Worm (Caenorhabditis elegans) whole organism, L2 larva: ENCODE measurements around the gene Y48A6B.14.
"Not testable (repeated sequence)": the region's sequence is repeated elsewhere in the genome, so short reads cannot be mapped to it uniquely, and the experiment has no call there.

Source experiments
- F13H6.1 ChIP-seq: sonication (generic microtip); optimal IDR thresholded peaks from 2 replicates; lab custom pipeline; 2016; ENCODE audit warnings: missing genetic modification characterization, missing compliant biosample characterization
- R02D3.7 ChIP-seq: fragments of 150-350 bp; optimal IDR thresholded peaks from 2 replicates; lab custom pipeline; 2014; ENCODE audit warnings: missing biosample characterization, missing genetic modification characterization
- Y55F3AM.14 ChIP-seq: fragments of 200-800 bp; sonication (Bioruptor generic); optimal IDR thresholded peaks from 2 replicates; lab custom pipeline; 2018; ENCODE audit warnings: mild to moderate bottlenecking, missing genetic modification characterization, missing compliant biosample characterization
- ZK546.5 ChIP-seq: sonication (generic microtip); optimal IDR thresholded peaks from 2 replicates; lab custom pipeline; 2017; ENCODE audit warnings: missing biosample characterization, missing genetic modification characterization
- alr-1 ChIP-seq: fragments of 150-350 bp; optimal IDR thresholded peaks from 2 replicates; lab custom pipeline; 2014; ENCODE audit warnings: missing biosample characterization, missing genetic modification characterization
- ama-1 ChIP-seq: fragments of 150-350 bp; optimal IDR thresholded peaks from 2 replicates; lab custom pipeline; 2018; ENCODE audit warnings: inconsistent platforms
- ceh-16 ChIP-seq: fragments of 150-350 bp; optimal IDR thresholded peaks from 2 replicates; lab custom pipeline; 2014; ENCODE audit warnings: missing biosample characterization, missing genetic modification characterization
- ceh-82 ChIP-seq: fragments of 150-350 bp; optimal IDR thresholded peaks from 2 replicates; lab custom pipeline; 2014; ENCODE audit warnings: missing biosample characterization, missing genetic modification characterization
- crh-2 ChIP-seq: sonication (generic microtip); optimal IDR thresholded peaks from 2 replicates; lab custom pipeline; 2017; ENCODE audit warnings: missing biosample characterization, missing genetic modification characterization
- dmd-4 ChIP-seq: sonication (generic microtip); optimal IDR thresholded peaks from 2 replicates; lab custom pipeline; 2017; ENCODE audit warnings: missing biosample characterization, missing genetic modification characterization
- egl-27 ChIP-seq: sonication (generic microtip); optimal IDR thresholded peaks from 3 replicates; lab custom pipeline; 2017; ENCODE audit warnings: missing biosample characterization, missing genetic modification reagents, missing genetic modification characterization
- elt-3 ChIP-seq: sonication (generic microtip); optimal IDR thresholded peaks from 2 replicates; lab custom pipeline; 2017; ENCODE audit warnings: missing biosample characterization, missing genetic modification characterization
- fos-1 ChIP-seq: fragments of 150-350 bp; optimal IDR thresholded peaks from 2 replicates; lab custom pipeline; 2014; ENCODE audit warnings: missing biosample characterization, missing genetic modification characterization
- gmeb-1 ChIP-seq: fragments of 150-350 bp; optimal IDR thresholded peaks from 2 replicates; lab custom pipeline; 2014; ENCODE audit warnings: missing biosample characterization, missing genetic modification characterization
- lin-11 ChIP-seq: fragments of 150-350 bp; sonication (generic microtip); optimal IDR thresholded peaks from 2 replicates; lab custom pipeline; 2014; ENCODE audit warnings: missing biosample characterization, missing genetic modification characterization, inconsistent platforms, mixed read lengths
- lin-39 ChIP-seq: fragments of 150-350 bp; optimal IDR thresholded peaks from 2 replicates; lab custom pipeline; 2014; ENCODE audit warnings: missing biosample characterization, missing genetic modification reagents, missing genetic modification characterization
- lsy-2 ChIP-seq, 2 experiments: fragments of 150-350 bp in 1 of 2; sonication (generic microtip) in 1 of 2; optimal IDR thresholded peaks; 2 replicates each; lab custom pipeline; 2014 to 2017; ENCODE audit warnings: missing biosample characterization in 2 of 2, missing genetic modification characterization in 2 of 2
- mbf-1 ChIP-seq: sonication (generic microtip); optimal IDR thresholded peaks from 2 replicates; lab custom pipeline; 2017; ENCODE audit warnings: missing biosample characterization, missing genetic modification characterization
- mdl-1 ChIP-seq, 2 experiments: fragments of 150-350 bp in 1 of 2; sonication (generic microtip) in 1 of 2; optimal IDR thresholded peaks; 2 replicates each; lab custom pipeline; 2017; ENCODE audit warnings: missing biosample characterization in 2 of 2, missing genetic modification characterization in 2 of 2
- nhr-10 ChIP-seq: sonication (generic microtip); optimal IDR thresholded peaks from 2 replicates; lab custom pipeline; 2017; ENCODE audit warnings: missing biosample characterization, missing genetic modification characterization
- nhr-12 ChIP-seq: fragments of 150-350 bp; optimal IDR thresholded peaks from 2 replicates; lab custom pipeline; 2014; ENCODE audit warnings: missing biosample characterization, missing genetic modification characterization
- nhr-21 ChIP-seq: fragments of 150-350 bp; optimal IDR thresholded peaks from 2 replicates; lab custom pipeline; 2014; ENCODE audit warnings: missing biosample characterization, missing genetic modification characterization
- nhr-23 ChIP-seq: fragments of 150-350 bp; optimal IDR thresholded peaks from 2 replicates; lab custom pipeline; 2014; ENCODE audit warnings: missing biosample characterization, missing genetic modification reagents, missing genetic modification characterization
- nhr-25 ChIP-seq: fragments of 150-350 bp; sonication (generic microtip); optimal IDR thresholded peaks from 3 replicates; lab custom pipeline; 2014; ENCODE audit warnings: missing biosample characterization, missing genetic modification characterization
- nhr-77 ChIP-seq: fragments of 150-350 bp; optimal IDR thresholded peaks from 2 replicates; lab custom pipeline; 2014; ENCODE audit warnings: missing biosample characterization, missing genetic modification characterization
- peb-1 ChIP-seq: fragments of 150-350 bp; optimal IDR thresholded peaks from 2 replicates; lab custom pipeline; 2014; ENCODE audit warnings: missing biosample characterization, missing genetic modification characterization
- skn-1 ChIP-seq: sonication (generic microtip); optimal IDR thresholded peaks from 2 replicates; lab custom pipeline; 2017; ENCODE audit warnings: missing biosample characterization, missing genetic modification characterization
- sma-3 ChIP-seq: sonication (generic microtip); optimal IDR thresholded peaks from 2 replicates; lab custom pipeline; 2016; ENCODE audit warnings: missing genetic modification reagents, missing genetic modification characterization, missing compliant biosample characterization
- sma-9 ChIP-seq, 2 experiments: fragments of 150-350 bp in 1 of 2; sonication (generic microtip) in 1 of 2; optimal IDR thresholded peaks; 2 replicates each; lab custom pipeline; 2014 to 2016; ENCODE audit warnings: missing genetic modification characterization in 2 of 2, mild to moderate bottlenecking in 1 of 2, missing biosample characterization in 1 of 2, missing compliant biosample characterization in 1 of 2, missing genetic modification reagents in 1 of 2, moderate library complexity in 1 of 2
- snpc-4 ChIP-seq: fragments of 150-350 bp; optimal IDR thresholded peaks from 2 replicates; lab custom pipeline; 2014; ENCODE audit warnings: missing biosample characterization, missing genetic modification characterization
- unc-39 ChIP-seq: fragments of 150-350 bp; optimal IDR thresholded peaks from 2 replicates; lab custom pipeline; 2014; ENCODE audit warnings: missing biosample characterization, missing genetic modification characterization
- unc-55 ChIP-seq: fragments of 150-350 bp; sonication (generic microtip); optimal IDR thresholded peaks from 3 replicates; lab custom pipeline; 2014; ENCODE audit warnings: missing biosample characterization, missing genetic modification reagents, missing genetic modification characterization
- unc-62 ChIP-seq: fragments of 150-350 bp; optimal IDR thresholded peaks from 2 replicates; lab custom pipeline; 2014; ENCODE audit warnings: missing biosample characterization, missing genetic modification reagents, missing genetic modification characterization
- zag-1 ChIP-seq: fragments of 150-350 bp; optimal IDR thresholded peaks from 2 replicates; lab custom pipeline; 2014; ENCODE audit warnings: missing biosample characterization, missing genetic modification characterization
- ztf-1 ChIP-seq: fragments of 200-800 bp; sonication (Bioruptor generic); conservative IDR thresholded peaks from 2 replicates; pipeline ENCODE4 v1.3.6; 2022; ENCODE audit warnings: missing genetic modification characterization, missing compliant biosample characterization
- ztf-11 ChIP-seq: sonication (generic microtip); optimal IDR thresholded peaks from 2 replicates; lab custom pipeline; 2017; ENCODE audit warnings: missing biosample characterization, missing genetic modification characterization
- ztf-4 ChIP-seq: fragments of 150-350 bp; optimal IDR thresholded peaks from 2 replicates; lab custom pipeline; 2014; ENCODE audit warnings: missing biosample characterization, missing genetic modification characterization

Y48A6B.14 gene

ce11 chrIII:11022278-11022677 lies 9.1 kb upstream of the Y48A6B.14 start:
- TF ChIP-seq nhr-12 (tag; lab: Kevin White, UChicago) (no peak), lin-11 (tag; lab: Kevin White, UChicago) (no peak), Y55F3AM.14 (GFP tag; lab: Kevin White, UChicago) (no peak), nhr-77 (no peak), fos-1 (no peak), unc-55 (GFP tag; lab: Kevin White, UChicago) (no peak), ztf-1 (GFP tag; lab: Robert Waterston, UW) (no peak), unc-62 (no peak), nhr-23 (tag; lab: Kevin White, UChicago) (no peak), ama-1 (no peak), lin-39 (tag; lab: Kevin White, UChicago) (no peak), ceh-82 (no peak), unc-39 (no peak), nhr-10 (no peak), skn-1 (tag; lab: Kevin White, UChicago) (no peak), snpc-4 (tag; lab: Kevin White, UChicago) (no peak), ceh-16 (tag; lab: Kevin White, UChicago) (no peak), zag-1 (no peak), lsy-2 (tag; optimal IDR thresholded peaks at IDR 0.05; lab: Kevin White, UChicago) (no peak)

- no peak for TF ChIP-seq ztf-4 (tag; lab: Kevin White, UChicago)
- TF ChIP-seq gmeb-1 (tag; lab: Kevin White, UChicago), result no peak
- TF ChIP-seq ZK546.5 (tag; lab: Kevin White, UChicago), result no peak
- no peak for TF ChIP-seq zag-1
- no peak for TF ChIP-seq nhr-12 (tag; lab: Kevin White, UChicago)
- TF ChIP-seq nhr-23 (tag; lab: Kevin White, UChicago), result no peak
- no peak for TF ChIP-seq sma-3 (GFP tag; lab: Kevin White, UChicago)
- TF ChIP-seq ztf-11 (tag; lab: Kevin White, UChicago), result no peak
- no peak for TF ChIP-seq unc-39
- no peak for TF ChIP-seq unc-55 (GFP tag; lab: Kevin White, UChicago)
- TF ChIP-seq peb-1 (tag; lab: Kevin White, UChicago), result no peak
- TF ChIP-seq nhr-77, result no peak
- TF ChIP-seq nhr-21, result no peak
Measured at ce11 chrIII:11025138-11025537, 6.3 kb upstream of the Y48A6B.14 start.

- TF ChIP-seq egl-27 (tag; lab: Kevin White, UChicago) (peak; percentile 18), Y55F3AM.14 (GFP tag; lab: Kevin White, UChicago) (no peak), nhr-77 (no peak), R02D3.7 (no peak), snpc-4 (tag; lab: Kevin White, UChicago) (no peak), sma-9 (GFP tag; optimal IDR thresholded peaks at IDR 0.05; lab: Kevin White, UChicago) (peak; percentile 78), sma-9 (tag; optimal IDR thresholded peaks at IDR 0.05; lab: Kevin White, UChicago) (no peak), ceh-16 (tag; lab: Kevin White, UChicago) (no peak), F13H6.1 (peak; percentile 48), nhr-25 (tag; lab: Kevin White, UChicago) (no peak), dmd-4 (no peak), alr-1 (tag; lab: Kevin White, UChicago) (no peak), skn-1 (tag; lab: Kevin White, UChicago) (no peak), nhr-23 (tag; lab: Kevin White, UChicago) (no peak), crh-2 (tag; lab: Kevin White, UChicago) (peak; percentile 71), gmeb-1 (tag; lab: Kevin White, UChicago) (peak; percentile 70), elt-3 (tag; lab: Kevin White, UChicago) (no peak), mbf-1 (tag; lab: Kevin White, UChicago) (no peak), fos-1 (peak; percentile 88), mdl-1 (tag; optimal IDR thresholded peaks at IDR 0.05; lab: Kevin White, UChicago) (peak in 1 of 2 experiments; percentile 70), sma-3 (GFP tag; lab: Kevin White, UChicago) (peak; percentile 31), lin-39 (tag; lab: Kevin White, UChicago) (no peak)
Measured at ce11 chrIII:11026516-11027048, 4.8 kb upstream of the Y48A6B.14 start, which contains the start of gene Y48A6B.7. Gene Y48A6B.7, minus strand, starts transcription at chrIII:11026566.

ce11 chrIII:11029337-11029736 lies 2.1 kb upstream of the Y48A6B.14 start, which contains the start of gene Y48A6B.8:
Gene Y48A6B.8, minus strand, starts transcription at chrIII:11029437.
- not testable (repeated sequence) for TF ChIP-seq ceh-16 (tag; lab: Kevin White, UChicago); unc-39; ztf-4 (tag; lab: Kevin White, UChicago)
